Worm (Caenorhabditis elegans) whole organism, L2 larva: Measurements from ENCODE around the gene T23B7.3.

Source experiments
- C34F6.9 ChIP-seq: fragments of 150-350 bp; optimal IDR thresholded peaks from 2 replicates; lab custom pipeline; 2014; ENCODE audit warnings: missing biosample characterization, missing genetic modification characterization
- F13H6.1 ChIP-seq: sonication (generic microtip); optimal IDR thresholded peaks from 2 replicates; lab custom pipeline; 2016; ENCODE audit warnings: missing genetic modification characterization, missing compliant biosample characterization
- R02D3.7 ChIP-seq: fragments of 150-350 bp; optimal IDR thresholded peaks from 2 replicates; lab custom pipeline; 2014; ENCODE audit warnings: missing biosample characterization, missing genetic modification characterization
- Y55F3AM.14 ChIP-seq: fragments of 200-800 bp; sonication (Bioruptor generic); optimal IDR thresholded peaks from 2 replicates; lab custom pipeline; 2018; ENCODE audit warnings: mild to moderate bottlenecking, missing genetic modification characterization, missing compliant biosample characterization
- ZK546.5 ChIP-seq: sonication (generic microtip); optimal IDR thresholded peaks from 2 replicates; lab custom pipeline; 2017; ENCODE audit warnings: missing biosample characterization, missing genetic modification characterization
- alr-1 ChIP-seq: fragments of 150-350 bp; optimal IDR thresholded peaks from 2 replicates; lab custom pipeline; 2014; ENCODE audit warnings: missing biosample characterization, missing genetic modification characterization
- aly-2 ChIP-seq: fragments of 150-350 bp; optimal IDR thresholded peaks from 2 replicates; lab custom pipeline; 2014; ENCODE audit warnings: missing biosample characterization, missing genetic modification characterization
- ama-1 ChIP-seq: fragments of 150-350 bp; optimal IDR thresholded peaks from 2 replicates; lab custom pipeline; 2018; ENCODE audit warnings: inconsistent platforms
- blmp-1 ChIP-seq: sonication (generic microtip); optimal IDR thresholded peaks from 2 replicates; lab custom pipeline; 2017; ENCODE audit warnings: missing genetic modification characterization, mild to moderate bottlenecking, missing compliant biosample characterization, antibody characterized with exemption, moderate library complexity; ENCODE audit not compliant: insufficient read depth
- ceh-16 ChIP-seq: fragments of 150-350 bp; optimal IDR thresholded peaks from 2 replicates; lab custom pipeline; 2014; ENCODE audit warnings: missing biosample characterization, missing genetic modification characterization
- ceh-82 ChIP-seq: fragments of 150-350 bp; optimal IDR thresholded peaks from 2 replicates; lab custom pipeline; 2014; ENCODE audit warnings: missing biosample characterization, missing genetic modification characterization
- crh-2 ChIP-seq: sonication (generic microtip); optimal IDR thresholded peaks from 2 replicates; lab custom pipeline; 2017; ENCODE audit warnings: missing biosample characterization, missing genetic modification characterization
- dmd-4 ChIP-seq: sonication (generic microtip); optimal IDR thresholded peaks from 2 replicates; lab custom pipeline; 2017; ENCODE audit warnings: missing biosample characterization, missing genetic modification characterization
- egl-27 ChIP-seq: sonication (generic microtip); optimal IDR thresholded peaks from 3 replicates; lab custom pipeline; 2017; ENCODE audit warnings: missing biosample characterization, missing genetic modification reagents, missing genetic modification characterization
- elt-1 ChIP-seq: fragments of 150-350 bp; optimal IDR thresholded peaks from 2 replicates; lab custom pipeline; 2014; ENCODE audit warnings: missing biosample characterization, missing genetic modification characterization
- elt-3 ChIP-seq: sonication (generic microtip); optimal IDR thresholded peaks from 2 replicates; lab custom pipeline; 2017; ENCODE audit warnings: missing biosample characterization, missing genetic modification characterization
- fos-1 ChIP-seq: fragments of 150-350 bp; optimal IDR thresholded peaks from 2 replicates; lab custom pipeline; 2014; ENCODE audit warnings: missing biosample characterization, missing genetic modification characterization
- gmeb-1 ChIP-seq: fragments of 150-350 bp; optimal IDR thresholded peaks from 2 replicates; lab custom pipeline; 2014; ENCODE audit warnings: missing biosample characterization, missing genetic modification characterization
- lin-11 ChIP-seq: fragments of 150-350 bp; sonication (generic microtip); optimal IDR thresholded peaks from 2 replicates; lab custom pipeline; 2014; ENCODE audit warnings: missing biosample characterization, missing genetic modification characterization, inconsistent platforms, mixed read lengths
- lin-13 ChIP-seq: fragments of 150-350 bp; optimal IDR thresholded peaks from 2 replicates; lab custom pipeline; 2014; ENCODE audit warnings: missing biosample characterization, missing genetic modification reagents, missing genetic modification characterization
- lin-39 ChIP-seq: fragments of 150-350 bp; optimal IDR thresholded peaks from 2 replicates; lab custom pipeline; 2014; ENCODE audit warnings: missing biosample characterization, missing genetic modification reagents, missing genetic modification characterization
- lsy-2 ChIP-seq, 2 experiments: fragments of 150-350 bp in 1 of 2; sonication (generic microtip) in 1 of 2; optimal IDR thresholded peaks; 2 replicates each; lab custom pipeline; 2014 to 2017; ENCODE audit warnings: missing biosample characterization in 2 of 2, missing genetic modification characterization in 2 of 2
- mab-5 ChIP-seq: fragments of 150-350 bp; optimal IDR thresholded peaks from 2 replicates; lab custom pipeline; 2014; ENCODE audit warnings: missing biosample characterization, missing genetic modification characterization
- mbf-1 ChIP-seq: sonication (generic microtip); optimal IDR thresholded peaks from 2 replicates; lab custom pipeline; 2017; ENCODE audit warnings: missing biosample characterization, missing genetic modification characterization
- mdl-1 ChIP-seq, 2 experiments: fragments of 150-350 bp in 1 of 2; sonication (generic microtip) in 1 of 2; optimal IDR thresholded peaks; 2 replicates each; lab custom pipeline; 2017; ENCODE audit warnings: missing biosample characterization in 2 of 2, missing genetic modification characterization in 2 of 2
- nhr-10 ChIP-seq: sonication (generic microtip); optimal IDR thresholded peaks from 2 replicates; lab custom pipeline; 2017; ENCODE audit warnings: missing biosample characterization, missing genetic modification characterization
- nhr-11 ChIP-seq: fragments of 150-350 bp; optimal IDR thresholded peaks from 2 replicates; lab custom pipeline; 2014; ENCODE audit warnings: missing biosample characterization, missing genetic modification characterization
- nhr-12 ChIP-seq: fragments of 150-350 bp; optimal IDR thresholded peaks from 2 replicates; lab custom pipeline; 2014; ENCODE audit warnings: missing biosample characterization, missing genetic modification characterization
- nhr-129 ChIP-seq: fragments of 150-350 bp; optimal IDR thresholded peaks from 2 replicates; lab custom pipeline; 2014; ENCODE audit warnings: missing biosample characterization, missing genetic modification characterization
- nhr-21 ChIP-seq: fragments of 150-350 bp; optimal IDR thresholded peaks from 2 replicates; lab custom pipeline; 2014; ENCODE audit warnings: missing biosample characterization, missing genetic modification characterization
- nhr-23 ChIP-seq: fragments of 150-350 bp; optimal IDR thresholded peaks from 2 replicates; lab custom pipeline; 2014; ENCODE audit warnings: missing biosample characterization, missing genetic modification reagents, missing genetic modification characterization
- nhr-237 ChIP-seq: fragments of 150-350 bp; optimal IDR thresholded peaks from 2 replicates; lab custom pipeline; 2014; ENCODE audit warnings: missing biosample characterization, missing genetic modification characterization
- nhr-25 ChIP-seq: fragments of 150-350 bp; sonication (generic microtip); optimal IDR thresholded peaks from 3 replicates; lab custom pipeline; 2014; ENCODE audit warnings: missing biosample characterization, missing genetic modification characterization
- nhr-6 ChIP-seq: fragments of 150-350 bp; optimal IDR thresholded peaks from 2 replicates; lab custom pipeline; 2014; ENCODE audit warnings: missing biosample characterization, missing genetic modification characterization
- nhr-77 ChIP-seq: fragments of 150-350 bp; optimal IDR thresholded peaks from 2 replicates; lab custom pipeline; 2014; ENCODE audit warnings: missing biosample characterization, missing genetic modification characterization
- peb-1 ChIP-seq: fragments of 150-350 bp; optimal IDR thresholded peaks from 2 replicates; lab custom pipeline; 2014; ENCODE audit warnings: missing biosample characterization, missing genetic modification characterization
- sem-4 ChIP-seq: fragments of 150-350 bp; optimal IDR thresholded peaks from 2 replicates; lab custom pipeline; 2014; ENCODE audit warnings: missing biosample characterization, missing genetic modification reagents, missing genetic modification characterization
- skn-1 ChIP-seq: sonication (generic microtip); optimal IDR thresholded peaks from 2 replicates; lab custom pipeline; 2017; ENCODE audit warnings: missing biosample characterization, missing genetic modification characterization
- sma-3 ChIP-seq: sonication (generic microtip); optimal IDR thresholded peaks from 2 replicates; lab custom pipeline; 2016; ENCODE audit warnings: missing genetic modification reagents, missing genetic modification characterization, missing compliant biosample characterization
- sma-9 ChIP-seq, 2 experiments: fragments of 150-350 bp in 1 of 2; sonication (generic microtip) in 1 of 2; optimal IDR thresholded peaks; 2 replicates each; lab custom pipeline; 2014 to 2016; ENCODE audit warnings: missing genetic modification characterization in 2 of 2, mild to moderate bottlenecking in 1 of 2, missing biosample characterization in 1 of 2, missing compliant biosample characterization in 1 of 2, missing genetic modification reagents in 1 of 2, moderate library complexity in 1 of 2
- snpc-4 ChIP-seq: fragments of 150-350 bp; optimal IDR thresholded peaks from 2 replicates; lab custom pipeline; 2014; ENCODE audit warnings: missing biosample characterization, missing genetic modification characterization
- unc-39 ChIP-seq: fragments of 150-350 bp; optimal IDR thresholded peaks from 2 replicates; lab custom pipeline; 2014; ENCODE audit warnings: missing biosample characterization, missing genetic modification characterization
- unc-55 ChIP-seq: fragments of 150-350 bp; sonication (generic microtip); optimal IDR thresholded peaks from 3 replicates; lab custom pipeline; 2014; ENCODE audit warnings: missing biosample characterization, missing genetic modification reagents, missing genetic modification characterization
- unc-62 ChIP-seq: fragments of 150-350 bp; optimal IDR thresholded peaks from 2 replicates; lab custom pipeline; 2014; ENCODE audit warnings: missing biosample characterization, missing genetic modification reagents, missing genetic modification characterization
- zag-1 ChIP-seq: fragments of 150-350 bp; optimal IDR thresholded peaks from 2 replicates; lab custom pipeline; 2014; ENCODE audit warnings: missing biosample characterization, missing genetic modification characterization
- ztf-1 ChIP-seq: fragments of 200-800 bp; sonication (Bioruptor generic); conservative IDR thresholded peaks from 2 replicates; pipeline ENCODE4 v1.3.6; 2022; ENCODE audit warnings: missing genetic modification characterization, missing compliant biosample characterization
- ztf-11 ChIP-seq: sonication (generic microtip); optimal IDR thresholded peaks from 2 replicates; lab custom pipeline; 2017; ENCODE audit warnings: missing biosample characterization, missing genetic modification characterization
- ztf-4 ChIP-seq: fragments of 150-350 bp; optimal IDR thresholded peaks from 2 replicates; lab custom pipeline; 2014; ENCODE audit warnings: missing biosample characterization, missing genetic modification characterization

Gene T23B7.3

ce11 chrII:4851594-4852106 lies 1.7 kb downstream of the T23B7.3 start, which contains the start of gene dnj-9:
Gene dnj-9, plus strand, starts transcription at chrII:4852056.
- peak; percentile 95 for TF ChIP-seq sem-4 (tag; lab: Kevin White, UChicago)
- peak; percentile 43 for TF ChIP-seq ceh-82 (tag; lab: Kevin White, UChicago)
- TF ChIP-seq mbf-1 = no peak
- TF ChIP-seq ztf-4 = peak; percentile 91
- peak; percentile 77 for TF ChIP-seq blmp-1 (tag; lab: Kevin White, UChicago)
- peak; percentile 96 for TF ChIP-seq sma-3
- peak; percentile 91 for TF ChIP-seq nhr-10 (tag; lab: Kevin White, UChicago)
- peak; percentile 68 for TF ChIP-seq ZK546.5 (tag; lab: Kevin White, UChicago)
- TF ChIP-seq nhr-25 = peak; percentile 97
- TF ChIP-seq nhr-11 (tag; lab: Kevin White, UChicago) = no peak
- peak; percentile 96 for TF ChIP-seq crh-2
- TF ChIP-seq lin-13 = peak; percentile 95
- peak; percentile 100 for TF ChIP-seq gmeb-1 (tag; lab: Kevin White, UChicago)
- TF ChIP-seq unc-55 (GFP tag; lab: Kevin White, UChicago) = peak; percentile 98
- TF ChIP-seq mdl-1 (tag; optimal IDR thresholded peaks at IDR 0.05; lab: Kevin White, UChicago) = peak in 1 of 2 experiments; percentile 62
- no peak for TF ChIP-seq ztf-11
- no peak for TF ChIP-seq ztf-1 (GFP tag; lab: Robert Waterston, UW)
- peak; percentile 77 for TF ChIP-seq ama-1 (lab: Kevin White, UChicago)
- TF ChIP-seq egl-27 = peak; percentile 94
- no peak for TF ChIP-seq nhr-23 (tag; lab: Kevin White, UChicago)
- TF ChIP-seq zag-1 (tag; lab: Kevin White, UChicago) = peak; percentile 85
- TF ChIP-seq nhr-12 (tag; lab: Kevin White, UChicago) = peak; percentile 60
- peak; percentile 87 for TF ChIP-seq nhr-129 (tag; lab: Kevin White, UChicago)
- peak; percentile 79 for TF ChIP-seq nhr-77 (tag; lab: Kevin White, UChicago)
- peak; percentile 93 for TF ChIP-seq mab-5 (tag; lab: Kevin White, UChicago)
- TF ChIP-seq peb-1 (tag; lab: Kevin White, UChicago) = no peak
- peak; percentile 96 for TF ChIP-seq F13H6.1
- peak; percentile 6 for TF ChIP-seq ceh-16 (tag; lab: Kevin White, UChicago)
- no peak for TF ChIP-seq unc-39 (tag; lab: Kevin White, UChicago)
- peak; percentile 89 for TF ChIP-seq nhr-6 (tag; lab: Kevin White, UChicago)
- TF ChIP-seq sma-9 (GFP tag; optimal IDR thresholded peaks at IDR 0.05; lab: Kevin White, UChicago) = peak; percentile 98
- no peak for TF ChIP-seq sma-9 (tag; optimal IDR thresholded peaks at IDR 0.05; lab: Kevin White, UChicago)
- TF ChIP-seq elt-1 (tag; lab: Kevin White, UChicago) = no peak
- peak; percentile 58 for TF ChIP-seq skn-1 (tag; lab: Kevin White, UChicago)
- peak; percentile 78 for TF ChIP-seq R02D3.7 (tag; lab: Kevin White, UChicago)
- TF ChIP-seq snpc-4 = peak; percentile 84
- TF ChIP-seq lin-39 (tag; lab: Kevin White, UChicago) = no peak
- peak; percentile 63 for TF ChIP-seq unc-62 (GFP tag; lab: Kevin White, UChicago)
- peak; percentile 63 for TF ChIP-seq dmd-4 (tag; lab: Kevin White, UChicago)
- peak; percentile 45 for TF ChIP-seq nhr-237 (tag; lab: Kevin White, UChicago)
- peak; percentile 93 for TF ChIP-seq nhr-21 (tag; lab: Kevin White, UChicago)
- no peak for TF ChIP-seq Y55F3AM.14 (GFP tag; lab: Kevin White, UChicago)
- peak; percentile 77 for TF ChIP-seq fos-1 (tag; lab: Kevin White, UChicago)
- no peak for TF ChIP-seq elt-3 (tag; lab: Kevin White, UChicago)
- TF ChIP-seq lsy-2 (tag; optimal IDR thresholded peaks at IDR 0.05; lab: Kevin White, UChicago) = peak; percentile 95 to 96
- peak; percentile 38 for TF ChIP-seq alr-1 (tag; lab: Kevin White, UChicago)
- TF ChIP-seq C34F6.9 (tag; lab: Kevin White, UChicago) = peak; percentile 98
- no peak for TF ChIP-seq aly-2 (tag; lab: Kevin White, UChicago)
- peak; percentile 90 for TF ChIP-seq lin-11 (tag; lab: Kevin White, UChicago)
